Fruit fly (Drosophila melanogaster): ENCODE measurements around the gene Cpr72Eb.
A peak's percentile ranks its signal among the peaks of the same experiment; 100 is the strongest.

Cpr72Eb gene

dm6 chr3L:16380770-16381169 lies 16.1 kb downstream of the Cpr72Eb start (continued):
- no peak for TF ChIP-seq tna (GFP tag; IDR thresholded peaks at IDR 0.05; ENCODE audit: partially characterized antibody)
- TF ChIP-seq jing (GFP tag; optimal IDR thresholded peaks at IDR 0.05), result no peak
- peak; percentile 66 for TF ChIP-seq kni (GFP tag; optimal IDR thresholded peaks at IDR 0.05)
- peak; percentile 34 for TF ChIP-seq CG1529 (GFP tag; optimal IDR thresholded peaks at IDR 0.05)
- TF ChIP-seq fd64A (GFP tag; optimal IDR thresholded peaks at IDR 0.05), result peak; percentile 23
- no peak for TF ChIP-seq vnd (GFP tag; IDR thresholded peaks at IDR 0.05; ENCODE audit: partially characterized antibody)
- peak; percentile 11 for TF ChIP-seq CG17802 (tag; optimal IDR thresholded peaks at IDR 0.05)
- TF ChIP-seq CG13123 (GFP tag; optimal IDR thresholded peaks at IDR 0.05), result no peak
- no peak for TF ChIP-seq CG34224 (GFP tag; IDR thresholded peaks at IDR 0.05; ENCODE audit: partially characterized antibody)
- peak; percentile 57 for TF ChIP-seq CG8388 (GFP tag; optimal IDR thresholded peaks at IDR 0.05)
- TF ChIP-seq Dip2 (GFP tag; IDR thresholded peaks at IDR 0.05), result no peak
- peak; percentile 53 for TF ChIP-seq Taf1 (GFP tag; IDR thresholded peaks at IDR 0.05)
- no peak for TF ChIP-seq Awh (GFP tag; IDR thresholded peaks at IDR 0.05)
- TF ChIP-seq seq (GFP tag; IDR thresholded peaks at IDR 0.05), result peak; percentile 57
- TF ChIP-seq aop (GFP tag; IDR thresholded peaks at IDR 0.05), result no peak
- TF ChIP-seq CG10565 (GFP tag; optimal IDR thresholded peaks at IDR 0.05), result no peak
- TF ChIP-seq toy (GFP tag; IDR thresholded peaks at IDR 0.05), result peak; percentile 60; the same call in 1 of the 2 replicates
- TF ChIP-seq CG12942 (GFP tag; optimal IDR thresholded peaks at IDR 0.05), result peak; percentile 42
- no peak for TF ChIP-seq Sry-β (GFP tag; optimal IDR thresholded peaks at IDR 0.05)
- TF ChIP-seq ro (GFP tag; IDR thresholded peaks at IDR 0.05), result no peak
- no peak for TF ChIP-seq amos (GFP tag; IDR thresholded peaks at IDR 0.05; ENCODE audit: partially characterized antibody)
- peak; percentile 64; the same call in 2 of the 3 replicates for TF ChIP-seq CG11093 (GFP tag; IDR thresholded peaks at IDR 0.05)
- TF ChIP-seq mam (GFP tag; optimal IDR thresholded peaks at IDR 0.05), result peak; percentile 63
- peak; percentile 78 for TF ChIP-seq CG9817 (tag; optimal IDR thresholded peaks at IDR 0.05)
- TF ChIP-seq Gsc (GFP tag; IDR thresholded peaks at IDR 0.05), result no peak
- TF ChIP-seq CG1233 (GFP tag; optimal IDR thresholded peaks at IDR 0.05), result peak; percentile 48
- TF ChIP-seq BtbVII (GFP tag; optimal IDR thresholded peaks at IDR 0.05), result peak; percentile 81
- TF ChIP-seq CG17361 (GFP tag; IDR thresholded peaks at IDR 0.05), result peak; percentile 64; the same call in 2 of the 3 replicates
- TF ChIP-seq CG2712 (tag; optimal IDR thresholded peaks at IDR 0.05), result peak; percentile 67
- TF ChIP-seq ems (GFP tag; optimal IDR thresholded peaks at IDR 0.05), result peak; percentile 60
- TF ChIP-seq run (tag; optimal IDR thresholded peaks at IDR 0.05), result peak; percentile 31
- peak; percentile 73 for TF ChIP-seq Nf-YC (tag; optimal IDR thresholded peaks at IDR 0.05)
- 0 out of 2 replicates have a peak, but pooled peaks have one; percentile 38 for TF ChIP-seq rib (GFP tag; IDR thresholded peaks at IDR 0.05)
- TF ChIP-seq luna (GFP tag; optimal IDR thresholded peaks at IDR 0.05), result no peak
- 0 out of 2 replicates have a peak, but pooled peaks have one; percentile 44 for TF ChIP-seq ttk (GFP tag; IDR thresholded peaks at IDR 0.05)
- peak; percentile 42 for TF ChIP-seq twi (tag; optimal IDR thresholded peaks at IDR 0.05)
- TF ChIP-seq CG10274 (GFP tag; optimal IDR thresholded peaks at IDR 0.05), result peak; percentile 45
- 0 out of 3 replicates have a peak, but pooled peaks have one; percentile 44 for TF ChIP-seq CG11695 (GFP tag; IDR thresholded peaks at IDR 0.05)
- TF ChIP-seq row (GFP tag; IDR thresholded peaks at IDR 0.05), result peak; percentile 92
- TF ChIP-seq Hsf (GFP tag; optimal IDR thresholded peaks at IDR 0.05), result peak; percentile 70
- no peak for TF ChIP-seq CG7963 (GFP tag; IDR thresholded peaks at IDR 0.05; ENCODE audit: partially characterized antibody)
- no peak for TF ChIP-seq sqz (GFP tag; optimal IDR thresholded peaks at IDR 0.05)
- no peak for TF ChIP-seq bbx (GFP tag; IDR thresholded peaks at IDR 0.05; ENCODE audit: partially characterized antibody)
- TF ChIP-seq CG2202 (tag; optimal IDR thresholded peaks at IDR 0.05), result peak; percentile 28
- peak; percentile 63 for TF ChIP-seq tin (GFP tag; optimal IDR thresholded peaks at IDR 0.05)
- TF ChIP-seq CG11085 (GFP tag; IDR thresholded peaks at IDR 0.05), result peak; percentile 53
- peak; percentile 34 for TF ChIP-seq bcd (GFP tag; optimal IDR thresholded peaks at IDR 0.05)
- no peak for TF ChIP-seq CG11456 (GFP tag; IDR thresholded peaks at IDR 0.05)
- TF ChIP-seq CG42726 (GFP tag; IDR thresholded peaks at IDR 0.05; ENCODE audit: partially characterized antibody), result no peak
- TF ChIP-seq CG6654 (GFP tag; optimal IDR thresholded peaks at IDR 0.05), result no peak
- no peak for TF ChIP-seq tup (GFP tag; optimal IDR thresholded peaks at IDR 0.05)
